Worm (Caenorhabditis elegans) whole organism, L4/young adult: ENCODE results near the gene C49C3.7.

Source experiments
- W03F9.2 ChIP-seq: fragments of 150-350 bp; optimal IDR thresholded peaks from 2 replicates; lab custom pipeline; 2014; ENCODE audit warnings: missing biosample characterization, missing genetic modification characterization
- him-1 ChIP-seq: sonication (generic microtip); optimal IDR thresholded peaks from 2 replicates; lab custom pipeline; 2016; ENCODE audit warnings: missing genotype, missing genetic modification reagents, missing genetic modification characterization, missing compliant biosample characterization

DNA sequence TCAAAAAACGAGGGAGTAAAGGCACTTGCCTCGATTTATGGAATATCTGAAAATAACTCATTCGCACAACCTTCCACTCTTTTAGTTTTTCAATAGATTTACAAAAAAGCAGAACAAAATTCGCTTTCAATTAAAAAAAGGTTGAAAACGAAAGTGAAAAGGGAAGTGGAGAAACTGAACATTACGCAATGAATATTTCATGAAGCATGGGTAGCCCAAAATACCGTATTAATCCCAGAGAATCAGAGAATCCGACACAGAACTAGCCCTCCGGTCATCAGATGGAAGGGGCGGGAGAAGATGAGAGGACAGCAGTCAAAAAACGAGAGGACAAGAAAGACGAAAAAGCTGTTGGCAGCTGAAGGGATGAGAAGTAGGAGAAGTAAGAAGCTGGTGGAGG, 39.1 kb downstream of the C49C3.7 start, which contains the start of gene C30H6.5:
- no peak for TF ChIP-seq W03F9.2 (tag; lab: Kevin White, UChicago)
- no peak for TF ChIP-seq him-1 (tag; lab: Kevin White, UChicago)
